Worm (Caenorhabditis elegans) whole organism, L4 larva: ENCODE measurements around the gene C39B5.10.

ENCODE experiments used
- F37D6.2 ChIP-seq: sonication (generic microtip); optimal IDR thresholded peaks from 2 replicates; lab custom pipeline; 2016; ENCODE audit warnings: mild to moderate bottlenecking, missing genetic modification characterization, missing compliant biosample characterization
- ama-1 ChIP-seq: fragments of 150-350 bp; optimal IDR thresholded peaks from 2 replicates; lab custom pipeline; 2014; ENCODE audit warnings: inconsistent platforms, mixed read lengths
- attf-4 ChIP-seq: sonication (generic microtip); optimal IDR thresholded peaks from 3 replicates; lab custom pipeline; 2017; ENCODE audit warnings: missing biosample characterization, missing genetic modification characterization
- dmd-8 ChIP-seq: fragments of 200-800 bp; sonication (Bioruptor generic); IDR thresholded peaks from 2 replicates; pipeline ENCODE4 v1.3.6; 2022; ENCODE audit warnings: missing genetic modification characterization, missing compliant biosample characterization
- dmd-9 ChIP-seq: fragments of 200-800 bp; sonication (Bioruptor generic); IDR thresholded peaks from 2 replicates; pipeline ENCODE4 v1.3.6; 2022; ENCODE audit warnings: missing genetic modification reagents, missing genetic modification characterization, missing compliant biosample characterization
- dpl-1 ChIP-seq: fragments of 150-350 bp; optimal IDR thresholded peaks from 2 replicates; lab custom pipeline; 2014; ENCODE audit warnings: missing biosample characterization, missing genetic modification reagents, missing genetic modification characterization
- egl-27 ChIP-seq: sonication (generic microtip); optimal IDR thresholded peaks from 3 replicates; lab custom pipeline; 2017; ENCODE audit warnings: missing biosample characterization, missing genetic modification reagents, missing genetic modification characterization
- fkh-10 ChIP-seq: fragments of 150-350 bp; optimal IDR thresholded peaks from 2 replicates; lab custom pipeline; 2014; ENCODE audit warnings: missing biosample characterization, missing genetic modification reagents, missing genetic modification characterization
- hlh-11 ChIP-seq: fragments of 200-800 bp; sonication (Bioruptor generic); optimal IDR thresholded peaks from 2 replicates; lab custom pipeline; 2018; ENCODE audit warnings: mild to moderate bottlenecking, missing genetic modification characterization, missing compliant biosample characterization
- mep-1 ChIP-seq: fragments of 150-350 bp; sonication (generic microtip); optimal IDR thresholded peaks from 3 replicates; lab custom pipeline; 2014; ENCODE audit warnings: missing biosample characterization, missing genetic modification characterization
- nhr-11 ChIP-seq: fragments of 150-350 bp; optimal IDR thresholded peaks from 2 replicates; lab custom pipeline; 2014; ENCODE audit warnings: missing biosample characterization, missing genetic modification characterization
- nhr-77 ChIP-seq: fragments of 150-350 bp; optimal IDR thresholded peaks from 2 replicates; lab custom pipeline; 2014; ENCODE audit warnings: missing biosample characterization, missing genetic modification characterization
- snpc-4 ChIP-seq: fragments of 150-350 bp; optimal IDR thresholded peaks from 2 replicates; lab custom pipeline; 2014; ENCODE audit warnings: missing biosample characterization, missing genetic modification characterization

- TF ChIP-seq dpl-1: no peak
- no peak for TF ChIP-seq egl-27 (tag; lab: Kevin White, UChicago)
- no peak for TF ChIP-seq snpc-4 (tag; lab: Kevin White, UChicago)
- no peak for TF ChIP-seq ama-1
- TF ChIP-seq hlh-11: no peak
- TF ChIP-seq attf-4 (tag; lab: Kevin White, UChicago): no peak
- TF ChIP-seq mep-1 (tag; lab: Kevin White, UChicago): no peak
- TF ChIP-seq F37D6.2: no peak
- no peak for TF ChIP-seq nhr-77
- no peak for TF ChIP-seq nhr-11 (tag; lab: Kevin White, UChicago)
- no peak for TF ChIP-seq dmd-9 (GFP tag; lab: Robert Waterston, UW)
- TF ChIP-seq dmd-8: no peak
- TF ChIP-seq fkh-10: no peak
These were observed 15.0 kb downstream of the C39B5.10 start, which contains the start of gene fbxa-38 for ce11 chrIII:2224478-2224877.
